Fruit fly (Drosophila melanogaster) whole organism, pupa: ENCODE measurements around the gene CG7606.

Experiments used
- CG10348 ChIP-seq: fragments of 200-800 bp; sonication (Bioruptor generic); IDR thresholded peaks from 2 replicates; pipeline ENCODE4 v1.3.6; 2022; ENCODE audit warnings: missing biosample characterization, missing genetic modification characterization
- CG12605 ChIP-seq: fragments of 200-800 bp; sonication (Bioruptor generic); IDR thresholded peaks from 2 replicates; pipeline ENCODE4 v1.3.6; 2022; ENCODE audit warnings: missing biosample characterization, missing genetic modification characterization
- CG13204 ChIP-seq: fragments of 200-800 bp; sonication (Bioruptor generic); optimal IDR thresholded peaks from 2 replicates; lab custom pipeline; 2018; ENCODE audit warnings: missing biosample characterization, mild to moderate bottlenecking, missing genetic modification characterization, moderate library complexity
- CG14655 ChIP-seq: fragments of 200-800 bp; sonication (Bioruptor generic); optimal IDR thresholded peaks from 3 replicates; lab custom pipeline; 2017; ENCODE audit warnings: mild to moderate bottlenecking, missing biosample characterization, missing genetic modification reagents, missing genetic modification characterization
- CG15710 ChIP-seq: fragments of 200-800 bp; sonication (Bioruptor generic); optimal IDR thresholded peaks from 2 replicates; lab custom pipeline; 2018; ENCODE audit warnings: missing biosample characterization, mild to moderate bottlenecking, missing genetic modification characterization, moderate library complexity
- CG17806 ChIP-seq: fragments of 200-800 bp; sonication (Bioruptor generic); optimal IDR thresholded peaks from 2 replicates; lab custom pipeline; 2018; ENCODE audit warnings: missing biosample characterization, mild to moderate bottlenecking, missing genetic modification characterization, moderate library complexity
- CG32121 ChIP-seq: fragments of 200-800 bp; sonication (Bioruptor generic); IDR thresholded peaks from 2 replicates; pipeline ENCODE4 v1.3.6; 2022; ENCODE audit warnings: missing biosample characterization, missing genetic modification characterization
- CG34367 ChIP-seq: fragments of 200-800 bp; sonication (Bioruptor generic); optimal IDR thresholded peaks from 2 replicates; lab custom pipeline; 2018; ENCODE audit warnings: missing biosample characterization, mild to moderate bottlenecking, missing genetic modification characterization
- CG4496 ChIP-seq: fragments of 200-800 bp; sonication (Bioruptor generic); IDR thresholded peaks from 3 replicates; pipeline ENCODE4 v1.3.6; 2022; ENCODE audit warnings: missing biosample characterization, missing genetic modification characterization
- CG8159 ChIP-seq: fragments of 200-800 bp; sonication (Bioruptor generic); optimal IDR thresholded peaks from 3 replicates; lab custom pipeline; 2018; ENCODE audit warnings: missing biosample characterization, mild to moderate bottlenecking, missing genetic modification characterization, moderate library complexity
- CG8301 ChIP-seq: fragments of 200-800 bp; sonication (Bioruptor generic); optimal IDR thresholded peaks from 2 replicates; lab custom pipeline; 2018; ENCODE audit warnings: missing biosample characterization, mild to moderate bottlenecking, missing genetic modification characterization
- CG9948 ChIP-seq: fragments of 200-800 bp; sonication (Bioruptor generic); optimal IDR thresholded peaks from 2 replicates; lab custom pipeline; 2018; ENCODE audit warnings: missing biosample characterization, mild to moderate bottlenecking, missing genetic modification characterization, moderate library complexity
- D1 ChIP-seq: fragments of 200-800 bp; sonication (Bioruptor generic); optimal IDR thresholded peaks from 2 replicates; lab custom pipeline; 2018; ENCODE audit warnings: missing biosample characterization, mild to moderate bottlenecking, missing genetic modification characterization, moderate library complexity
- EcR ChIP-seq: fragments of 200-800 bp; sonication (Bioruptor generic); optimal IDR thresholded peaks from 3 replicates; lab custom pipeline; 2019; ENCODE audit warnings: missing biosample characterization, missing genetic modification characterization, mild to moderate bottlenecking, moderate library complexity, missing genetic modification reagents
- Ets98B ChIP-seq: fragments of 200-800 bp; sonication (Bioruptor generic); IDR thresholded peaks from 2 replicates; pipeline ENCODE4 v1.3.6; 2022; ENCODE audit warnings: missing biosample characterization, missing genetic modification characterization
- Pif1A ChIP-seq: fragments of 200-800 bp; sonication (Bioruptor generic); optimal IDR thresholded peaks from 3 replicates; lab custom pipeline; 2016; ENCODE audit warnings: missing biosample characterization, missing genetic modification characterization
- Pif1B ChIP-seq: fragments of 200-800 bp; sonication (Bioruptor generic); optimal IDR thresholded peaks from 3 replicates; lab custom pipeline; 2016; ENCODE audit warnings: missing biosample characterization, missing genetic modification characterization
- Snoo ChIP-seq: fragments of 200-800 bp; sonication (Bioruptor generic); optimal IDR thresholded peaks from 3 replicates; lab custom pipeline; 2017; ENCODE audit warnings: missing biosample characterization, mild to moderate bottlenecking, missing genetic modification characterization, inconsistent platforms
- fd96Ca ChIP-seq: fragments of 200-800 bp; sonication (Bioruptor generic); IDR thresholded peaks from 3 replicates; pipeline ENCODE4 v1.3.6; 2022; ENCODE audit warnings: missing biosample characterization, missing genetic modification characterization
- gl ChIP-seq: fragments of 200-800 bp; sonication (Bioruptor generic); optimal IDR thresholded peaks from 2 replicates; lab custom pipeline; 2018; ENCODE audit warnings: missing biosample characterization, mild to moderate bottlenecking, missing genetic modification characterization
- rn ChIP-seq: fragments of 200-800 bp; sonication (Bioruptor generic); IDR thresholded peaks from 2 replicates; pipeline ENCODE4 v1.3.6; 2022; ENCODE audit warnings: missing biosample characterization, missing genetic modification characterization

The CG7606 gene

DNA sequence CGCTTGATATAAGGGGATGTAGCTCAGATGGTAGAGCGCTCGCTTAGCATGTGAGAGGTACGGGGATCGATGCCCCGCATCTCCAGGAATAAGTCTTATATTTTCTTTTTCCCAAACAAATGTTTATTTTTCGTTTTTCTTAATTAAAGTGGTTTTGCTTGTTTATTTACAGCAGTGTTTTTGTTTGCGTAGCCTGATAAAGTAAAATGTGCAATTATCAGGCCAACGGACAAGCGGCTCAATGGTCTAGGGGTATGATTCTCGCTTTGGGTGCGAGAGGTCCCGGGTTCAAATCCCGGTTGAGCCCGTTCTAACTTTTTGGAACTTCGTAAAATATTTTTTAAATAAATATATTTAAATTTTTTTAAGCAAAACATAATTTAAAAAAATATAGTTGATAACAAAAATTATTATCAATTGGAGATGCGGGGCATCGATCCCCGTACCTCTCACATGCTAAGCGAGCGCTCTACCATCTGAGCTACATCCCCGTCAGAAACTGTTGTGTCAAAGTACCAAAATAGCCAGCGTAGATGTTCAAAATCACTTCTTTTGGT is 23.5 kb downstream of the CG7606 start:
- TF ChIP-seq CG10348 (GFP tag; lab: Robert Waterston, UW), result no peak
- peak; percentile 98 for TF ChIP-seq CG12605 (GFP tag; lab: Robert Waterston, UW)
- peak; percentile 83 for TF ChIP-seq CG4496 (GFP tag; lab: Robert Waterston, UW)
- TF ChIP-seq CG15710 (tag; lab: Kevin White, UChicago), result peak; percentile 55
- peak; percentile 79 for TF ChIP-seq Ets98B (GFP tag; lab: Robert Waterston, UW)
- TF ChIP-seq CG34367 (tag; lab: Kevin White, UChicago), result peak; percentile 30
- TF ChIP-seq fd96Ca (GFP tag; lab: Robert Waterston, UW), result peak; percentile 64
- TF ChIP-seq D1 (tag; lab: Kevin White, UChicago), result peak; percentile 45
- peak; percentile 82 for TF ChIP-seq Pif1B (GFP tag; lab: Kevin White, UChicago)
- peak; percentile 62 for TF ChIP-seq CG14655 (GFP tag; lab: Kevin White, UChicago)
- peak; percentile 68 for TF ChIP-seq CG8159 (tag; lab: Kevin White, UChicago)
- TF ChIP-seq Pif1A, result peak; percentile 61
- peak; percentile 55 for TF ChIP-seq CG32121 (GFP tag; lab: Robert Waterston, UW)
- peak; percentile 36 for TF ChIP-seq CG9948 (tag; lab: Kevin White, UChicago)
- peak; percentile 66 for TF ChIP-seq CG8301 (tag; lab: Kevin White, UChicago)
- TF ChIP-seq CG17806 (tag; lab: Kevin White, UChicago), result peak; percentile 55
- TF ChIP-seq CG13204 (GFP tag; lab: Kevin White, UChicago), result peak; percentile 39
- TF ChIP-seq rn (GFP tag; lab: Robert Waterston, UW), result peak; percentile 58; the same call in 1 of the 2 replicates
- peak; percentile 46 for TF ChIP-seq EcR (GFP tag; lab: Kevin White, UChicago)
- peak; percentile 87 for TF ChIP-seq gl (tag; lab: Kevin White, UChicago)
- peak; percentile 47 for TF ChIP-seq Snoo (tag; lab: Kevin White, UChicago)

dm6 chr3R:17622062-17622766 is 25.9 kb downstream of the CG7606 start, which contains the start of gene CG14323:
CG14323 (minus strand) TSS chr3R:17622112.
- no peak for TF ChIP-seq EcR (GFP tag; lab: Kevin White, UChicago)
- TF ChIP-seq CG32121 (GFP tag; lab: Robert Waterston, UW), result no peak
- no peak for TF ChIP-seq D1 (tag; lab: Kevin White, UChicago)
- no peak for TF ChIP-seq CG14655 (GFP tag; lab: Kevin White, UChicago)
- no peak for TF ChIP-seq CG4496 (GFP tag; lab: Robert Waterston, UW)
- no peak for TF ChIP-seq rn (GFP tag; lab: Robert Waterston, UW)
- TF ChIP-seq Ets98B (GFP tag; lab: Robert Waterston, UW), result no peak
- no peak for TF ChIP-seq Pif1A
- TF ChIP-seq CG8301 (tag; lab: Kevin White, UChicago), result no peak
- no peak for TF ChIP-seq fd96Ca (GFP tag; lab: Robert Waterston, UW)
- TF ChIP-seq Snoo (tag; lab: Kevin White, UChicago), result no peak
- TF ChIP-seq CG9948 (tag; lab: Kevin White, UChicago), result no peak
- TF ChIP-seq CG8159 (tag; lab: Kevin White, UChicago), result no peak
- no peak for TF ChIP-seq CG17806 (tag; lab: Kevin White, UChicago)
- TF ChIP-seq gl (tag; lab: Kevin White, UChicago), result no peak
- no peak for TF ChIP-seq CG13204 (GFP tag; lab: Kevin White, UChicago)
- TF ChIP-seq CG34367 (tag; lab: Kevin White, UChicago), result no peak
- no peak for TF ChIP-seq CG10348 (GFP tag; lab: Robert Waterston, UW)
- TF ChIP-seq, all 21 proteins: peak for 0

- TF ChIP-seq CG13204 (GFP tag; lab: Kevin White, UChicago), result no peak
- no peak for TF ChIP-seq CG32121 (GFP tag; lab: Robert Waterston, UW)
- no peak for TF ChIP-seq CG15710 (tag; lab: Kevin White, UChicago)
- no peak for TF ChIP-seq EcR (GFP tag; lab: Kevin White, UChicago)
- no peak for TF ChIP-seq CG12605 (GFP tag; lab: Robert Waterston, UW)
- TF ChIP-seq rn (GFP tag; lab: Robert Waterston, UW), result no peak
- TF ChIP-seq CG4496 (GFP tag; lab: Robert Waterston, UW), result no peak
- no peak for TF ChIP-seq Pif1A
- TF ChIP-seq, all 21 proteins: peak for 0
Observed at dm6 chr3R:17624549-17624948, 28.2 kb downstream of the CG7606 start.

dm6 chr3R:17624968-17625367 is 28.6 kb downstream of the CG7606 start, which contains the start of gene AttD:
AttD (plus strand) TSS chr3R:17625268.
- TF ChIP-seq rn (GFP tag; lab: Robert Waterston, UW), result no peak
- no peak for TF ChIP-seq gl (tag; lab: Kevin White, UChicago)
- no peak for TF ChIP-seq CG8301 (tag; lab: Kevin White, UChicago)
- TF ChIP-seq CG34367 (tag; lab: Kevin White, UChicago), result no peak
- no peak for TF ChIP-seq CG8159 (tag; lab: Kevin White, UChicago)
- TF ChIP-seq Pif1B (GFP tag; lab: Kevin White, UChicago), result no peak
- no peak for TF ChIP-seq CG10348 (GFP tag; lab: Robert Waterston, UW)
- TF ChIP-seq fd96Ca (GFP tag; lab: Robert Waterston, UW), result no peak
- no peak for TF ChIP-seq CG9948 (tag; lab: Kevin White, UChicago)
- no peak for TF ChIP-seq CG13204 (GFP tag; lab: Kevin White, UChicago)
- TF ChIP-seq Snoo (tag; lab: Kevin White, UChicago), result no peak
- TF ChIP-seq CG15710 (tag; lab: Kevin White, UChicago), result no peak
- no peak for TF ChIP-seq Pif1A
- no peak for TF ChIP-seq CG12605 (GFP tag; lab: Robert Waterston, UW)
- no peak for TF ChIP-seq CG14655 (GFP tag; lab: Kevin White, UChicago)
- TF ChIP-seq CG32121 (GFP tag; lab: Robert Waterston, UW), result no peak
- no peak for TF ChIP-seq Ets98B (GFP tag; lab: Robert Waterston, UW)
- no peak for TF ChIP-seq EcR (GFP tag; lab: Kevin White, UChicago)
- no peak for TF ChIP-seq CG4496 (GFP tag; lab: Robert Waterston, UW)
- no peak for TF ChIP-seq CG17806 (tag; lab: Kevin White, UChicago)
